Worm (Caenorhabditis elegans) whole organism, L3 larva: ENCODE measurements around the gene Y66C5A.1.

Experiments
- R02D3.7 ChIP-seq: fragments of 150-350 bp; optimal IDR thresholded peaks from 2 replicates; lab custom pipeline; 2014; ENCODE audit warnings: missing biosample characterization, missing genetic modification characterization
- ZK546.5 ChIP-seq: sonication (generic microtip); optimal IDR thresholded peaks from 2 replicates; lab custom pipeline; 2017; ENCODE audit warnings: missing biosample characterization, missing genetic modification characterization
- ama-1 ChIP-seq: fragments of 150-350 bp; optimal IDR thresholded peaks from 2 replicates; lab custom pipeline; 2018
- ceh-16 ChIP-seq: sonication (generic microtip); optimal IDR thresholded peaks from 2 replicates; lab custom pipeline; 2017; ENCODE audit warnings: missing biosample characterization, missing genetic modification characterization
- ceh-28 ChIP-seq: fragments of 150-350 bp; optimal IDR thresholded peaks from 2 replicates; lab custom pipeline; 2014; ENCODE audit warnings: missing biosample characterization, missing genetic modification reagents, missing genetic modification characterization
- ceh-82 ChIP-seq: fragments of 150-350 bp; optimal IDR thresholded peaks from 2 replicates; lab custom pipeline; 2014; ENCODE audit warnings: missing biosample characterization, missing genetic modification characterization
- daf-12 ChIP-seq: fragments of 150-350 bp; optimal IDR thresholded peaks from 2 replicates; lab custom pipeline; 2014; ENCODE audit warnings: missing biosample characterization, missing genetic modification reagents, missing genetic modification characterization
- egl-27 ChIP-seq: sonication (generic microtip); optimal IDR thresholded peaks from 4 replicates; lab custom pipeline; 2017; ENCODE audit warnings: missing biosample characterization, missing genetic modification reagents, missing genetic modification characterization
- elt-1 ChIP-seq: fragments of 150-350 bp; optimal IDR thresholded peaks from 2 replicates; lab custom pipeline; 2014; ENCODE audit warnings: missing biosample characterization, missing genetic modification characterization
- elt-2 ChIP-seq: sonication (generic microtip); optimal IDR thresholded peaks from 2 replicates; lab custom pipeline; 2016; ENCODE audit warnings: missing genetic modification reagents, mild to moderate bottlenecking, missing genetic modification characterization, missing compliant biosample characterization
- elt-3 ChIP-seq, 3 experiments: fragments of 150-350 bp in 1 of 3; sonication (generic microtip) in 2 of 3; optimal IDR thresholded peaks; 2 replicates in 2 of 3; 4 replicates in 1 of 3; lab custom pipeline; 2014 to 2017; ENCODE audit warnings: missing biosample characterization in 3 of 3, missing genetic modification characterization in 3 of 3
- eor-1 ChIP-seq, 2 experiments: fragments of 150-350 bp; optimal IDR thresholded peaks; 2 replicates each; lab custom pipeline; 2014 to 2018; ENCODE audit warnings: missing biosample characterization in 2 of 2, missing genetic modification characterization in 2 of 2
- fkh-10 ChIP-seq: sonication (generic microtip); optimal IDR thresholded peaks from 2 replicates; lab custom pipeline; 2017; ENCODE audit warnings: missing biosample characterization, missing genetic modification reagents, missing genetic modification characterization
- fkh-2 ChIP-seq: fragments of 150-350 bp; optimal IDR thresholded peaks from 2 replicates; lab custom pipeline; 2014; ENCODE audit warnings: missing biosample characterization, missing genetic modification reagents, missing genetic modification characterization
- fos-1 ChIP-seq: fragments of 150-350 bp; optimal IDR thresholded peaks from 2 replicates; lab custom pipeline; 2014; ENCODE audit warnings: missing biosample characterization, missing genetic modification characterization
- jun-1 ChIP-seq: fragments of 150-350 bp; optimal IDR thresholded peaks from 2 replicates; lab custom pipeline; 2014; ENCODE audit warnings: missing biosample characterization, missing genetic modification reagents, missing genetic modification characterization
- lin-15B ChIP-seq: fragments of 150-350 bp; optimal IDR thresholded peaks from 2 replicates; lab custom pipeline; 2014; ENCODE audit warnings: missing biosample characterization, missing genetic modification characterization
- lin-39 ChIP-seq: fragments of 150-350 bp; optimal IDR thresholded peaks from 2 replicates; lab custom pipeline; 2018; ENCODE audit warnings: missing biosample characterization, missing genetic modification reagents, missing genetic modification characterization
- mml-1 ChIP-seq: fragments of 150-350 bp; sonication (generic microtip); optimal IDR thresholded peaks from 3 replicates; lab custom pipeline; 2014; ENCODE audit warnings: missing biosample characterization, missing genetic modification characterization
- nfya-1 ChIP-seq: sonication (generic microtip); optimal IDR thresholded peaks from 2 replicates; lab custom pipeline; 2017; ENCODE audit warnings: missing genetic modification characterization, mild to moderate bottlenecking, missing compliant biosample characterization, antibody characterized with exemption, moderate library complexity; ENCODE audit not compliant: insufficient read depth
- nhr-12 ChIP-seq: fragments of 150-350 bp; optimal IDR thresholded peaks from 2 replicates; lab custom pipeline; 2014; ENCODE audit warnings: missing biosample characterization, missing genetic modification characterization
- nhr-23 ChIP-seq: fragments of 150-350 bp; optimal IDR thresholded peaks from 2 replicates; lab custom pipeline; 2014; ENCODE audit warnings: missing biosample characterization, missing genetic modification reagents, missing genetic modification characterization
- nhr-25 ChIP-seq: sonication (generic microtip); optimal IDR thresholded peaks from 2 replicates; lab custom pipeline; 2017; ENCODE audit warnings: missing biosample characterization, missing genetic modification characterization
- nhr-43 ChIP-seq: sonication (generic microtip); optimal IDR thresholded peaks from 2 replicates; lab custom pipeline; 2016; ENCODE audit warnings: mild to moderate bottlenecking, missing genetic modification characterization, missing compliant biosample characterization; ENCODE audit not compliant: poor library complexity, severe bottlenecking
- nhr-67 ChIP-seq: fragments of 150-350 bp; optimal IDR thresholded peaks from 2 replicates; lab custom pipeline; 2014; ENCODE audit warnings: missing biosample characterization, missing genetic modification characterization
- nhr-76 ChIP-seq: fragments of 150-350 bp; sonication (generic microtip); optimal IDR thresholded peaks from 5 replicates; lab custom pipeline; 2014; ENCODE audit warnings: missing biosample characterization, missing genetic modification characterization
- nhr-77 ChIP-seq: fragments of 150-350 bp; optimal IDR thresholded peaks from 2 replicates; lab custom pipeline; 2014; ENCODE audit warnings: missing biosample characterization, missing genetic modification characterization
- pqm-1 ChIP-seq: fragments of 150-350 bp; optimal IDR thresholded peaks from 2 replicates; lab custom pipeline; 2017; ENCODE audit warnings: missing biosample characterization, missing genetic modification characterization, inconsistent platforms
- sea-2 ChIP-seq: fragments of 150-350 bp; sonication (generic microtip); optimal IDR thresholded peaks from 4 replicates; lab custom pipeline; 2014; ENCODE audit warnings: missing biosample characterization, missing genetic modification reagents, missing genetic modification characterization
- skn-1 ChIP-seq: fragments of 150-350 bp; optimal IDR thresholded peaks from 2 replicates; lab custom pipeline; 2014; ENCODE audit warnings: missing biosample characterization, missing genetic modification characterization
- snpc-4 ChIP-seq: fragments of 150-350 bp; optimal IDR thresholded peaks from 2 replicates; lab custom pipeline; 2014; ENCODE audit warnings: missing biosample characterization, missing genetic modification characterization
- tbx-2 ChIP-seq: sonication (generic microtip); optimal IDR thresholded peaks from 2 replicates; lab custom pipeline; 2016; ENCODE audit warnings: mild to moderate bottlenecking, missing genetic modification characterization, missing compliant biosample characterization
- unc-39 ChIP-seq: sonication (generic microtip); optimal IDR thresholded peaks from 4 replicates; lab custom pipeline; 2017; ENCODE audit warnings: missing biosample characterization, missing genetic modification characterization
- unc-62 ChIP-seq: fragments of 150-350 bp; sonication (generic microtip); optimal IDR thresholded peaks from 4 replicates; lab custom pipeline; 2014; ENCODE audit warnings: missing biosample characterization, missing genetic modification reagents, missing genetic modification characterization
- zag-1 ChIP-seq: fragments of 150-350 bp; optimal IDR thresholded peaks from 2 replicates; lab custom pipeline; 2014; ENCODE audit warnings: missing biosample characterization, missing genetic modification characterization
- ztf-11 ChIP-seq: fragments of 150-350 bp; optimal IDR thresholded peaks from 2 replicates; lab custom pipeline; 2014; ENCODE audit warnings: missing biosample characterization, missing genetic modification characterization
- ztf-4 ChIP-seq: fragments of 150-350 bp; optimal IDR thresholded peaks from 2 replicates; lab custom pipeline; 2014; ENCODE audit warnings: missing biosample characterization, missing genetic modification characterization

The Y66C5A.1 gene

DNA sequence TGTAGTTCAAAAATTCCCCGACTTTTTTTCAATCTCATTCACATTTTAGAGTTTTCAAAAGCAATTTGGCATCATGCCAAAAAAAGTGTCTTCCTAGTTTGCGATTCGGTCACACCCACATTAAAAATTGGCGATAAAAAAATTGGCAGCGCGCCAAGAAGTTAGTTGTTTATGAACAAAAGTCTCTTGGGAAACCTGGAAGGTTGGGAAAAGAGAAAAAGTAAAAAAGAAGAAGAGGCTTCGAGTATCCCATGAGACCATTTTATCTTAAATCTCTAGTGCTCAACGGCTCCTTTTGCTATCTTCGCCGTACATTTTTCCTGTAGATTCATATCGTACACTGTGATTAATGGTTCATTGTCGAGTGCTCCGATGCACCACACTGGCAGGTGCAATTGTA lies 32.5 kb upstream of the Y66C5A.1 start:
- TF ChIP-seq lin-39 (tag; lab: Kevin White, UChicago) (peak; percentile 25), elt-1 (tag; lab: Kevin White, UChicago) (peak; percentile 66), zag-1 (tag; lab: Kevin White, UChicago) (no peak)

DNA sequence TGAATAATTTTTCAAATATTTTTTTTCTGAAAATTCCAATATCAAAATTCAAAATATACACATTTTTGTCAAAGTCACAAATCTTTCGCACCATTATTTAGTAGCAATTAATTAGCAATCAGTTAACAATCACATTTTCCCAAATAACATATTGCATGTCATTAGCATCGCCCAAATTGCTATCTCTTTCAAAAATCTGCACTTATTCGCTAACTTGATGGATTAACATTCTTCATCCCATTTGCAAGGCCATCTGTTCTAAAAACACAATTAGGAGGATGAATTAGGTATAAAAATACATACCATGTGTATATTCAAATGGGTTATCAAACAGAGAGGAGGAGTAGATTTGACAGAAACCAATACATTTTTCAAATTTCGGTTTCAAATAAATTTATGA lies 32.0 kb upstream of the Y66C5A.1 start:
- TF ChIP-seq pqm-1 (tag; lab: Kevin White, UChicago) (no peak), ceh-16 (tag; lab: Kevin White, UChicago) (no peak), R02D3.7 (tag; lab: Kevin White, UChicago) (no peak), ZK546.5 (tag; lab: Kevin White, UChicago) (no peak), ceh-28 (tag; lab: Kevin White, UChicago) (no peak), ztf-4 (tag; lab: Kevin White, UChicago) (no peak), nhr-25 (peak; percentile 68), elt-2 (tag; lab: Kevin White, UChicago) (no peak), unc-39 (tag; lab: Kevin White, UChicago) (no peak), nhr-23 (tag; lab: Kevin White, UChicago) (no peak), nfya-1 (no peak), ceh-82 (tag; lab: Kevin White, UChicago) (no peak), tbx-2 (tag; lab: Kevin White, UChicago) (no peak), lin-39 (tag; lab: Kevin White, UChicago) (no peak), lin-15B (tag; lab: Kevin White, UChicago) (no peak), nhr-77 (no peak), elt-1 (tag; lab: Kevin White, UChicago) (peak; percentile 29)

DNA sequence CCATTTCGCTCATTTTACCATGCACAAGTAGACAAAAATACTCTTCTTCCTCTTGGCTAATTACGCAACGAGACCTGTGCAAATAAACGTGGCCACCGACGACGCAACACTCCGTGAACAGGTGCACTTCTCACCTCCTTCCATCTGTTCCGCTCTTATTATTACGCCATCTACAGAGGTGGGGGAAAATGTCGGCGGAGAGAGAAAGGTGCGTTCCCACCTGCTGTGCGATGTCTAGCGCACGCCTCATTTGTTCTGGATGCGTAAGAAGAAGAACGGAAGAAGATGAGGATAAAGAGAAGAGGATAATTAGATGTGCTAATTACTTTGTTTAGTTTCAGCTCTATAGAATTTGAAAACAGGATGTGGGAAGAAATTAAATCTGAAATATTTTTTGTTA lies 31.2 kb upstream of the Y66C5A.1 start:
- TF ChIP-seq elt-2 (tag; lab: Kevin White, UChicago) (no peak), elt-3 (tag; optimal IDR thresholded peaks at IDR 0.05; lab: Kevin White, UChicago) (no peak), lin-15B (tag; lab: Kevin White, UChicago) (no peak), ama-1 (lab: Kevin White, UChicago) (no peak), unc-39 (tag; lab: Kevin White, UChicago) (no peak), fos-1 (tag; lab: Kevin White, UChicago) (no peak), fkh-10 (GFP tag; lab: Kevin White, UChicago) (no peak), mml-1 (tag; lab: Kevin White, UChicago) (no peak), ztf-11 (tag; lab: Kevin White, UChicago) (no peak), fkh-2 (tag; lab: Kevin White, UChicago) (no peak), nhr-43 (no peak), sea-2 (no peak)

DNA sequence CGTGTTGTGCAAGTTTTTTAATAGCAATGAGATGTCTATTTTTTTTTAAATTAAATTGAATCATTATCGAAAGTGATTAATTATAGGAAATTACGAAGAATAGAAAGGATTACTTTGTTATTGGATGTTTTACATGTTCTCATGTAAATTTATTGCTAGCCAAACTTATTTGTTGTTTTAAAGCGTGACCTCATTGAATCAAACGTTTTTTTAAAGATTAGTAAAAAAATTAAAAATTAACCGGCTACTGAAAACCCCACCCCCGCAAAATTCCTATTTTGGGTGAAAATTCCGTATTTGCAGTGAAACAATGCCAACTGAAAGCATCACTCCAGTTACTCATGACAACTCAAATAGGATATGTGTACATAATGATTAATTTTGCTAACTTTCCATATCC lies 29.5 kb upstream of the Y66C5A.1 start, which contains the start of gene M163.8:
TSS of gene M163.8 (plus strand) at position 301 of the 400 bp plus-strand sequence.
- TF ChIP-seq ama-1 (lab: Kevin White, UChicago): no peak
- no peak for TF ChIP-seq egl-27 (tag; lab: Kevin White, UChicago)
- no peak for TF ChIP-seq unc-62
- no peak for TF ChIP-seq nhr-76 (tag; lab: Kevin White, UChicago)
- no peak for TF ChIP-seq elt-2 (tag; lab: Kevin White, UChicago)
- TF ChIP-seq nhr-12 (tag; lab: Kevin White, UChicago): no peak
- TF ChIP-seq skn-1 (tag; lab: Kevin White, UChicago): no peak
- no peak for TF ChIP-seq daf-12 (tag; lab: Kevin White, UChicago)
- no peak for TF ChIP-seq unc-39 (tag; lab: Kevin White, UChicago)
- TF ChIP-seq ceh-16 (tag; lab: Kevin White, UChicago): no peak
- TF ChIP-seq nhr-67 (tag; lab: Kevin White, UChicago): no peak

DNA sequence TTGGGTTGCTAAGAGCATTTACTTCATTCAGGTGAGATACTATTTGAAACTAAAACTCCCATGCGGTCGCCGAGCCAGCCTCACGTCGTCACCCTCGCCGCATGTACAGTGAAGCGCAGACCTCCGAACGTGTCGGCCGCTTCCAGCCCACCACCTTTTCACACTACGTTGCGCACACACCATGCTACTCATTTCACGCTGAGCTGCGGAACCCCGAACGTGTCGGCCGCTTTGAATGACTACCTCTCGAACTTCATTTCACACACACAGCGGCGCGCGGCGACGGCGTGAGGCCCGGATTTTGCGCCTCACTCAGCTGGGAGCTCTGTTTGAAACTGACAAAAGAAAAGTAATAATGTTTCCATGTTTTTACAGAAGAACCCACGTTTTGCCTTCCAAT lies 26.3 kb upstream of the Y66C5A.1 start:
- no peak for TF ChIP-seq fkh-2 (tag; lab: Kevin White, UChicago)
- TF ChIP-seq nhr-76 (tag; lab: Kevin White, UChicago): no peak
- TF ChIP-seq snpc-4 (tag; lab: Kevin White, UChicago): peak; percentile 11
- TF ChIP-seq nfya-1: no peak
- no peak for TF ChIP-seq eor-1 (tag; optimal IDR thresholded peaks at IDR 0.05; lab: Kevin White, UChicago)
- no peak for TF ChIP-seq ztf-11 (tag; lab: Kevin White, UChicago)
- TF ChIP-seq jun-1 (tag; lab: Kevin White, UChicago): no peak
